Worm (Caenorhabditis elegans): Measurements from ENCODE around the gene Y58A7A.4.

- TF ChIP-seq W03F9.2 (tag; optimal IDR thresholded peaks at IDR 0.05) (no peak), dao-5 (tag; optimal IDR thresholded peaks at IDR 0.05) (no peak), him-1 (tag; optimal IDR thresholded peaks at IDR 0.05) (no peak)
Observed at ce11 chrV:5097035-5097434, 12.2 kb upstream of the Y58A7A.4 start, which contains the start of gene C04F5.2.
